Worm (Caenorhabditis elegans) whole organism, midembryonic: Measurements from ENCODE around the gene F44E5.1.

ENCODE experiments used
- T22C8.4 ChIP-seq: fragments of 200-800 bp; sonication (Bioruptor generic); IDR thresholded peaks from 2 replicates; pipeline ENCODE4 v1.3.6; 2022; ENCODE audit warnings: missing genetic modification characterization, missing compliant biosample characterization
- cog-1 ChIP-seq: sonication (generic microtip); optimal IDR thresholded peaks from 2 replicates; lab custom pipeline; 2016; ENCODE audit warnings: missing genetic modification characterization, missing compliant biosample characterization
- flt-1 ChIP-seq: fragments of 200-800 bp; sonication (Bioruptor generic); IDR thresholded peaks from 2 replicates; pipeline ENCODE4 v1.3.6; 2022; ENCODE audit warnings: missing genetic modification characterization, missing compliant biosample characterization
- klf-2 ChIP-seq: fragments of 200-800 bp; sonication (Bioruptor generic); conservative IDR thresholded peaks from 2 replicates; pipeline ENCODE4 v1.3.6; 2022; ENCODE audit warnings: missing genetic modification reagents, missing genetic modification characterization, missing compliant biosample characterization
- med-1 ChIP-seq: sonication (generic microtip); optimal IDR thresholded peaks from 2 replicates; lab custom pipeline; 2017; ENCODE audit warnings: missing genetic modification characterization, mild to moderate bottlenecking, missing compliant biosample characterization, antibody characterized with exemption, missing genetic modification reagents; ENCODE audit not compliant: insufficient read depth
- ref-1 ChIP-seq: fragments of 200-800 bp; sonication (Bioruptor generic); conservative IDR thresholded peaks from 2 replicates; pipeline ENCODE4 v1.3.6; 2022; ENCODE audit warnings: missing genetic modification reagents, missing genetic modification characterization, missing compliant biosample characterization
- tab-1 ChIP-seq: fragments of 200-800 bp; sonication (Bioruptor generic); IDR thresholded peaks from 2 replicates; pipeline ENCODE4 v1.3.6; 2022; ENCODE audit warnings: missing genetic modification characterization, missing compliant biosample characterization
- ztf-23 ChIP-seq: fragments of 200-800 bp; sonication (Bioruptor generic); IDR thresholded peaks from 2 replicates; pipeline ENCODE4 v1.3.6; 2022; ENCODE audit warnings: missing genetic modification reagents, missing genetic modification characterization, missing compliant biosample characterization
- ztf-29 ChIP-seq: fragments of 200-800 bp; sonication (Bioruptor generic); IDR thresholded peaks from 2 replicates; pipeline ENCODE4 v1.3.6; 2022; ENCODE audit warnings: missing genetic modification reagents, missing genetic modification characterization, missing compliant biosample characterization

Gene F44E5.1

ce11 chrII:11806256-11806655 lies 31.9 kb upstream of the F44E5.1 start, which contains the start of gene jmjd-1.1:
jmjd-1.1 (plus strand) TSS chrII:11806556.
- TF ChIP-seq ztf-29, result no peak
- no peak for TF ChIP-seq cog-1 (tag; lab: Kevin White, UChicago)
- TF ChIP-seq tab-1 (GFP tag; lab: Robert Waterston, UW), result no peak
- no peak for TF ChIP-seq flt-1 (GFP tag; lab: Robert Waterston, UW)
- no peak for TF ChIP-seq ref-1 (GFP tag; lab: Robert Waterston, UW)
- no peak for TF ChIP-seq med-1 (GFP tag; lab: Kevin White, UChicago)
- no peak for TF ChIP-seq klf-2
- no peak for TF ChIP-seq T22C8.4
- no peak for TF ChIP-seq ztf-23 (GFP tag; lab: Robert Waterston, UW)

DNA sequence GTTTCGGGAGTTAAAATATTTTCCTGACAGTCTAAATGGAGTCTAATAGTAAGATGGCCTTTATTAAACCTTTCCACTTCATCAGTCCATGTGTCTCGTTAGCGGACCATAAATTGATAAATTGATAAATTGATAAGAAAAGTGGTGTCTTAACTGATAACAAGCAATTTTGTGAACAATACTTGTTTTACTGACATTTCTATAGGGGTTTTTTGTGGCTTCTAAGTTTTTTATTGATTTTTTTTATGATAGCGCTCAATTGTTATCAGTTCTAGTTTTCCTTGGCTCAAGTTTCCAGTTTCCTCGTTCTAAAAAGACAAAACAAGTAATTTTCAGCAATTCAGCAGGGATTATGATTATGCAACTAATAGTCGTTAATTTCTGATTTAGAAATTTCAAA lies 28.1 kb upstream of the F44E5.1 start, which contains the start of gene F43G6.17:
F43G6.17 (plus strand) TSS at position 301 of the 400 bp plus-strand sequence.
- TF ChIP-seq ref-1 (GFP tag; lab: Robert Waterston, UW) (no peak), ztf-23 (GFP tag; lab: Robert Waterston, UW) (no peak)

- no peak for TF ChIP-seq tab-1 (GFP tag; lab: Robert Waterston, UW)
- no peak for TF ChIP-seq T22C8.4
- TF ChIP-seq ztf-23 (GFP tag; lab: Robert Waterston, UW), result no peak
- TF ChIP-seq klf-2, result no peak
- no peak for TF ChIP-seq cog-1 (tag; lab: Kevin White, UChicago)
- no peak for TF ChIP-seq ref-1 (GFP tag; lab: Robert Waterston, UW)
- TF ChIP-seq med-1 (GFP tag; lab: Kevin White, UChicago), result no peak
- TF ChIP-seq ztf-29, result no peak
- no peak for TF ChIP-seq flt-1 (GFP tag; lab: Robert Waterston, UW)
Observed at ce11 chrII:11798737-11799136, 24.4 kb upstream of the F44E5.1 start, which contains the start of gene hda-5. hda-5 (plus strand) TSS chrII:11799037.

DNA sequence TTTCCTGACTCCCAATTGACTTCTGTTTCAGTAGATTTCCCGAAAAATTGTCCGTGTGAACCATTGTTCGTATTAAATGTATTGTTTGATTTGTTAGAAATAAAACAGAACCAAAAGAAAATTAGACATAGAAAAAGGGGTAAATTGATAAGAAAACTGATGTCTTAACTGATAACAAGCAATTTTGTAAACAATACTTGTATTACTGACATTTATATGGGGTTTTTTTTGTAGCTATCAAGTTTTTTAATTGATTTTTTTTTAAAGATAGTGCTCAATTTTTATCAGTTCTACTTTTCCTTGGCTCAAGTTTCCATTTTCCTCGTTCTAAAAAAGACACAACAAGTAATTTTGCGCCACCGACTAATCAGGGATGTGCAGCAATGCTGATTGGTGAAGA lies 22.8 kb upstream of the F44E5.1 start:
- TF ChIP-seq ref-1 (GFP tag; lab: Robert Waterston, UW), result no peak
- no peak for TF ChIP-seq cog-1 (tag; lab: Kevin White, UChicago)
- no peak for TF ChIP-seq tab-1 (GFP tag; lab: Robert Waterston, UW)
- TF ChIP-seq klf-2, result no peak
- TF ChIP-seq ztf-23 (GFP tag; lab: Robert Waterston, UW), result no peak
- TF ChIP-seq T22C8.4, result no peak
- TF ChIP-seq flt-1 (GFP tag; lab: Robert Waterston, UW), result no peak
- no peak for TF ChIP-seq med-1 (GFP tag; lab: Kevin White, UChicago)

ce11 chrII:11794392-11794791 lies 20.0 kb upstream of the F44E5.1 start:
- TF ChIP-seq med-1 (GFP tag; lab: Kevin White, UChicago) (no peak), flt-1 (GFP tag; lab: Robert Waterston, UW) (no peak), tab-1 (GFP tag; lab: Robert Waterston, UW) (no peak), T22C8.4 (no peak), klf-2 (no peak), ztf-29 (no peak), ztf-23 (GFP tag; lab: Robert Waterston, UW) (no peak), cog-1 (tag; lab: Kevin White, UChicago) (no peak), ref-1 (GFP tag; lab: Robert Waterston, UW) (no peak)

DNA sequence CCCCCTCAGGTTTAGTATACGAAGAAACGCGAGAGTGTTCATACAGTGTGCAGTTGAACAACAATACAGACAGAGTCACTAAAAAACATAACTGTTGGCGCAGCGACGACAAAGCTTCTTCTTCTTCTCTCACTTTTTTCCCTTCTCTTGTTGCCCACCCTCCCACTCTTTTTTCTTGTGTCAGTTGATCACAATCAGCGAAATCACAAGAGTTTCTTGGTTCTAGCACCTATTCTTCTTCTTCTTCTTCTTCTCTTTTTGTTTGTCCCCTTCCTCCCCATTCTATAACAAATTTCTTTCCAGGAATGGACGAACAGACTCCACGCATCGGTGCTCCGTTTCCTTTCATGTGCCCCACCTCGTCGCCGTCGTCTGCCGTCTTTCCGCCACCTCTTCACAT lies 16.1 kb upstream of the F44E5.1 start, which contains the start of gene F43G6.4:
F43G6.4 (plus strand) TSS at position 301 of the 400 bp plus-strand sequence.
- no peak for TF ChIP-seq klf-2

- TF ChIP-seq ref-1 (GFP tag; lab: Robert Waterston, UW) (no peak), ztf-29 (no peak), ztf-23 (GFP tag; lab: Robert Waterston, UW) (no peak)
Observed at ce11 chrII:11788025-11788424, 13.7 kb upstream of the F44E5.1 start.

DNA sequence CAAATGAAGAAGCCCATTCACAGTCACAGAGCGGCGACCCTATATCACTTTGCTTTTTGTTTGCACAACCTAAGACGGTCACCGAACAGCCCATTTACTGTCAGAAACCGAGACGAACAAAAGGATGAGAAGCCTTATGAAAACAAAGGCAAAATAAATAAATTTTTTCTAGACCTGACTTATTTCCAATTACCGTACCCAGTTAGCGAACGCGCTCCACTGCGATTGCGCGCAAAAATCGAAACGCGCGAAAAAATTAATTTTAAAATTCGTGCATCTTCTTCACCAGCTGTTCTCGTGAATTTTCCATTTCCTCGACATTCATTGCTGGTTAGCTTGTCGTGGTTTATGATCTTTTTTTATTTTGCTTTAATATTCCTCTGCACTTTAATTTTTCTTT lies 8.1 kb upstream of the F44E5.1 start, which contains the start of gene F43G6.16:
F43G6.16 (minus strand) TSS at position 141 of the 400 bp plus-strand sequence.
- TF ChIP-seq klf-2, result no peak
- TF ChIP-seq ztf-29, result no peak
- no peak for TF ChIP-seq med-1 (GFP tag; lab: Kevin White, UChicago)
- TF ChIP-seq cog-1 (tag; lab: Kevin White, UChicago), result no peak
- no peak for TF ChIP-seq T22C8.4
- TF ChIP-seq ztf-23 (GFP tag; lab: Robert Waterston, UW), result no peak
- TF ChIP-seq flt-1 (GFP tag; lab: Robert Waterston, UW), result no peak
- TF ChIP-seq tab-1 (GFP tag; lab: Robert Waterston, UW), result no peak
- TF ChIP-seq ref-1 (GFP tag; lab: Robert Waterston, UW), result no peak

ce11 chrII:11777893-11778480 lies 3.6 kb upstream of the F44E5.1 start, which contains the start of the genes patr-1 and dna-2:
patr-1 (minus strand) TSS chrII:11777943.
dna-2 (plus strand) TSS chrII:11778430.
- TF ChIP-seq klf-2, result no peak
- TF ChIP-seq cog-1 (tag; lab: Kevin White, UChicago), result no peak
- TF ChIP-seq T22C8.4, result no peak
- TF ChIP-seq ztf-29, result no peak

- no peak for TF ChIP-seq cog-1 (tag; lab: Kevin White, UChicago)
- no peak for TF ChIP-seq ztf-29
- no peak for TF ChIP-seq ref-1 (GFP tag; lab: Robert Waterston, UW)
- no peak for TF ChIP-seq tab-1 (GFP tag; lab: Robert Waterston, UW)
- no peak for TF ChIP-seq klf-2
- no peak for TF ChIP-seq ztf-23 (GFP tag; lab: Robert Waterston, UW)
- no peak for TF ChIP-seq med-1 (GFP tag; lab: Kevin White, UChicago)
- TF ChIP-seq T22C8.4, result no peak
- no peak for TF ChIP-seq flt-1 (GFP tag; lab: Robert Waterston, UW)
Observed at ce11 chrII:11772364-11772763, 2.0 kb downstream of the F44E5.1 start, which contains the start of gene F44E5.15. F44E5.15 (plus strand) TSS chrII:11772664.
